Fruit fly (Drosophila melanogaster): ENCODE results near the gene Whamy.

dm6 chr3R:9813861-9814260, 39.6 kb upstream of the Whamy start, which contains the start of gene eloF:
- TF ChIP-seq Sin3A (optimal IDR thresholded peaks at IDR 0.05) (no peak), ttk (optimal IDR thresholded peaks at IDR 0.05) (no peak), insv (optimal IDR thresholded peaks at IDR 0.05) (no peak), h (optimal IDR thresholded peaks at IDR 0.05) (no peak), psq (optimal IDR thresholded peaks at IDR 0.05) (no peak)

Measured in Kc167 (cell line).